Fruit fly (Drosophila melanogaster) whole organism, embryonic: Measurements from ENCODE around the gene Prim2.
A peak's percentile ranks its signal among the peaks of the same experiment; 100 is the strongest.

Experiments used
- Awh ChIP-seq: fragments of 200-800 bp; sonication (Bioruptor generic); IDR thresholded peaks from 2 replicates; pipeline ENCODE4, ENCODE4 v1.3.6; 2022; ENCODE audit warnings: missing biosample characterization, missing genetic modification characterization
- BEAF-32 ChIP-seq: fragments of 200-800 bp; sonication (Bioruptor generic); optimal IDR thresholded peaks from 3 replicates; lab custom pipeline; 2017; ENCODE audit warnings: missing biosample characterization, missing genetic modification characterization, mild to moderate bottlenecking, moderate library complexity, missing genetic modification reagents
- C15 ChIP-seq: fragments of 200-800 bp; sonication (Bioruptor generic); IDR thresholded peaks from 3 replicates; pipeline ENCODE4 v1.3.6; 2022; ENCODE audit warnings: missing biosample characterization, missing genetic modification characterization
- CG10209 ChIP-seq: fragments of 200-800 bp; sonication (Bioruptor generic); optimal IDR thresholded peaks from 3 replicates; lab custom pipeline; 2017; ENCODE audit warnings: missing biosample characterization, mild to moderate bottlenecking, missing genetic modification characterization, missing genetic modification reagents
- CG10274 ChIP-seq: fragments of 200-800 bp; sonication (Bioruptor generic); optimal IDR thresholded peaks from 3 replicates; lab custom pipeline; 2017; ENCODE audit warnings: missing biosample characterization, mild to moderate bottlenecking, missing genetic modification characterization
- CG10366 ChIP-seq: fragments of 200-800 bp; sonication (Bioruptor generic); IDR thresholded peaks from 2 replicates; pipeline ENCODE4 v1.3.6; 2022; ENCODE audit warnings: missing biosample characterization, missing genetic modification characterization
- CG10431 ChIP-seq: fragments of 200-800 bp; sonication (Bioruptor generic); optimal IDR thresholded peaks from 3 replicates; lab custom pipeline; 2018; ENCODE audit warnings: missing biosample characterization, mild to moderate bottlenecking, missing genetic modification characterization
- CG11696 ChIP-seq: fragments of 200-800 bp; sonication (Bioruptor generic); IDR thresholded peaks from 2 replicates; pipeline ENCODE4 v1.3.6; 2022; ENCODE audit warnings: missing biosample characterization, missing genetic modification characterization
- CG12071 ChIP-seq: fragments of 200-800 bp; sonication (Bioruptor generic); optimal IDR thresholded peaks from 3 replicates; lab custom pipeline; 2018; ENCODE audit warnings: missing biosample characterization, mild to moderate bottlenecking, missing genetic modification characterization
- CG13424 ChIP-seq: fragments of 200-800 bp; sonication (Bioruptor generic); optimal IDR thresholded peaks from 2 replicates; lab custom pipeline; 2019; ENCODE audit warnings: missing biosample characterization, mild to moderate bottlenecking, missing genetic modification characterization, moderate library complexity
- CG13775 ChIP-seq: fragments of 200-800 bp; sonication (Bioruptor generic); optimal IDR thresholded peaks from 3 replicates; lab custom pipeline; 2017; ENCODE audit warnings: missing biosample characterization, mild to moderate bottlenecking, missing genetic modification characterization
- CG14050 ChIP-seq: fragments of 200-800 bp; sonication (Bioruptor generic); IDR thresholded peaks from 3 replicates; pipeline ENCODE4 v1.3.6; 2022; ENCODE audit warnings: missing biosample characterization, missing genetic modification characterization
- CG1529 ChIP-seq: fragments of 200-800 bp; sonication (Bioruptor generic); optimal IDR thresholded peaks from 3 replicates; lab custom pipeline; 2018; ENCODE audit warnings: missing biosample characterization, missing genetic modification characterization
- CG16779 ChIP-seq: fragments of 200-800 bp; sonication (Bioruptor generic); IDR thresholded peaks from 2 replicates; pipeline ENCODE4 v1.3.6; 2022; ENCODE audit warnings: missing biosample characterization, missing genetic modification characterization
- CG16863 ChIP-seq: fragments of 200-800 bp; sonication (Bioruptor generic); optimal IDR thresholded peaks from 3 replicates; lab custom pipeline; 2016; ENCODE audit warnings: missing biosample characterization, missing genetic modification characterization
- CG2129 ChIP-seq: fragments of 200-800 bp; sonication (Bioruptor generic); IDR thresholded peaks from 2 replicates; pipeline ENCODE4 v1.3.6; 2022; ENCODE audit warnings: missing biosample characterization, missing genetic modification characterization; ENCODE audit not compliant: partially characterized antibody
- CG34224 ChIP-seq: fragments of 200-800 bp; sonication (Bioruptor generic); IDR thresholded peaks from 3 replicates; pipeline ENCODE4 v1.3.6; 2022; ENCODE audit warnings: missing biosample characterization, missing genetic modification characterization; ENCODE audit not compliant: partially characterized antibody
- CG42726 ChIP-seq: fragments of 200-800 bp; sonication (Bioruptor generic); IDR thresholded peaks from 2 replicates; pipeline ENCODE4 v1.3.6; 2022; ENCODE audit warnings: missing biosample characterization, missing genetic modification characterization; ENCODE audit not compliant: partially characterized antibody
- CG6765 ChIP-seq: fragments of 200-800 bp; sonication (Bioruptor generic); optimal IDR thresholded peaks from 3 replicates; lab custom pipeline; 2017; ENCODE audit warnings: missing biosample characterization, mild to moderate bottlenecking, missing genetic modification characterization
- CG7271 ChIP-seq: fragments of 200-800 bp; sonication (Bioruptor generic); optimal IDR thresholded peaks from 2 replicates; lab custom pipeline; 2018; ENCODE audit warnings: missing biosample characterization, mild to moderate bottlenecking, missing genetic modification characterization, moderate library complexity
- CG8478 ChIP-seq: fragments of >200 bp; optimal IDR thresholded peaks from 2 replicates; lab custom pipeline; 2018
- CG9609 ChIP-seq: fragments of 200-800 bp; sonication (Bioruptor generic); optimal IDR thresholded peaks from 3 replicates; lab custom pipeline; 2016; ENCODE audit warnings: missing biosample characterization, missing genetic modification characterization
- CHES-1-like ChIP-seq: fragments of 200-800 bp; sonication (Bioruptor generic); optimal IDR thresholded peaks from 2 replicates; lab custom pipeline; 2016; ENCODE audit warnings: missing biosample characterization, missing genetic modification characterization
- D19B ChIP-seq: fragments of 200-800 bp; sonication (Bioruptor generic); optimal IDR thresholded peaks from 2 replicates; lab custom pipeline; 2017; ENCODE audit warnings: missing biosample characterization, mild to moderate bottlenecking, missing genetic modification characterization
- Dip2 ChIP-seq: fragments of 200-800 bp; sonication (Bioruptor generic); IDR thresholded peaks from 2 replicates; pipeline ENCODE4 v1.3.6; 2022; ENCODE audit warnings: missing biosample characterization, missing genetic modification characterization
- Elba2 ChIP-seq: fragments of 200-800 bp; sonication (Bioruptor generic); optimal IDR thresholded peaks from 3 replicates; lab custom pipeline; 2016; ENCODE audit warnings: missing biosample characterization, missing genetic modification characterization
- H2.0 ChIP-seq: fragments of 200-800 bp; sonication (Bioruptor generic); IDR thresholded peaks from 2 replicates; pipeline ENCODE4 v1.3.6; 2022; ENCODE audit warnings: missing biosample characterization, missing genetic modification characterization
- HLH4C ChIP-seq: fragments of 200-800 bp; sonication (Bioruptor generic); IDR thresholded peaks from 3 replicates; pipeline ENCODE4 v1.3.6; 2022; ENCODE audit warnings: missing biosample characterization, missing genetic modification characterization; ENCODE audit not compliant: partially characterized antibody
- Hand ChIP-seq: fragments of 200-800 bp; sonication (Bioruptor generic); optimal IDR thresholded peaks from 2 replicates; lab custom pipeline; 2017; ENCODE audit warnings: mild to moderate bottlenecking, missing biosample characterization, missing genetic modification reagents, missing genetic modification characterization
- Neu2 ChIP-seq: fragments of 200-800 bp; sonication (Bioruptor generic); optimal IDR thresholded peaks from 3 replicates; lab custom pipeline; 2016; ENCODE audit warnings: missing biosample characterization, missing genetic modification characterization, borderline replicate concordance
- Pdp1 ChIP-seq, 2 experiments: fragments of 200-800 bp; sonication (Bioruptor generic); optimal IDR thresholded peaks; 3 replicates each; lab custom pipeline; 2016; ENCODE audit warnings: missing biosample characterization in 2 of 2, missing genetic modification characterization in 2 of 2, mild to moderate bottlenecking in 1 of 2, moderate library complexity in 1 of 2
- Poxn ChIP-seq: fragments of 200-800 bp; sonication (Bioruptor generic); IDR thresholded peaks from 2 replicates; pipeline ENCODE4 v1.3.6; 2022; ENCODE audit warnings: missing biosample characterization, missing genetic modification characterization
- Rfx ChIP-seq: fragments of 200-800 bp; sonication (Bioruptor generic); IDR thresholded peaks from 2 replicates; pipeline ENCODE4 v1.3.6; 2022; ENCODE audit warnings: missing biosample characterization, missing genetic modification characterization
- Sin3A ChIP-seq: fragments of >200 bp; optimal IDR thresholded peaks from 2 replicates; lab custom pipeline; 2018
- cato ChIP-seq: fragments of 200-800 bp; sonication (Bioruptor generic); optimal IDR thresholded peaks from 2 replicates; lab custom pipeline; 2016; ENCODE audit warnings: missing biosample characterization, missing genetic modification characterization, borderline replicate concordance
- dati ChIP-seq: fragments of 200-800 bp; sonication (Bioruptor generic); IDR thresholded peaks from 2 replicates; pipeline ENCODE4 v1.3.6; 2022; ENCODE audit warnings: missing biosample characterization, missing genetic modification characterization
- dpn ChIP-seq, 2 experiments: fragments of 200-800 bp; sonication (Bioruptor generic); optimal IDR thresholded peaks; 3 replicates each; lab custom pipeline; 2016; ENCODE audit warnings: missing biosample characterization in 2 of 2, missing genetic modification characterization in 2 of 2
- ems ChIP-seq: fragments of 200-800 bp; sonication (Bioruptor generic); optimal IDR thresholded peaks from 3 replicates; lab custom pipeline; 2016; ENCODE audit warnings: missing biosample characterization, missing genetic modification characterization
- eve ChIP-seq, 2 experiments: fragments of >200 bp; optimal IDR thresholded peaks; 2 replicates each; lab custom pipeline; 2017; ENCODE audit warnings: missing biosample characterization in 2 of 2, missing genetic modification characterization in 2 of 2
- eyg ChIP-seq: fragments of 200-800 bp; sonication (Bioruptor generic); optimal IDR thresholded peaks from 3 replicates; lab custom pipeline; 2016; ENCODE audit warnings: missing biosample characterization, missing genetic modification characterization
- fd3F ChIP-seq: fragments of 200-800 bp; sonication (Bioruptor generic); optimal IDR thresholded peaks from 2 replicates; lab custom pipeline; 2018; ENCODE audit warnings: missing biosample characterization, mild to moderate bottlenecking, missing genetic modification characterization, moderate library complexity
- gcm2 ChIP-seq: fragments of 200-800 bp; sonication (Bioruptor generic); optimal IDR thresholded peaks from 2 replicates; lab custom pipeline; 2016; ENCODE audit warnings: missing biosample characterization, missing genetic modification characterization
- hth ChIP-seq: fragments of >200 bp; optimal IDR thresholded peaks from 2 replicates; lab custom pipeline; 2017; ENCODE audit warnings: inconsistent platforms
- inv ChIP-seq: fragments of 200-800 bp; sonication (Bioruptor generic); IDR thresholded peaks from 2 replicates; pipeline ENCODE4 v1.3.6; 2022; ENCODE audit warnings: missing biosample characterization, missing genetic modification characterization; ENCODE audit not compliant: partially characterized antibody
- mirr ChIP-seq: fragments of 200-800 bp; sonication (Bioruptor generic); optimal IDR thresholded peaks from 3 replicates; lab custom pipeline; 2018; ENCODE audit warnings: missing biosample characterization, mild to moderate bottlenecking, missing genetic modification characterization
- nom ChIP-seq: fragments of 200-800 bp; sonication (Bioruptor generic); optimal IDR thresholded peaks from 2 replicates; lab custom pipeline; 2017; ENCODE audit warnings: missing biosample characterization, missing genetic modification characterization, mild to moderate bottlenecking, moderate library complexity, missing genetic modification reagents
- sna ChIP-seq: fragments of 200-800 bp; sonication (Bioruptor generic); IDR thresholded peaks from 2 replicates; pipeline ENCODE4 v1.3.6; 2022; ENCODE audit warnings: missing biosample characterization, missing genetic modification characterization; ENCODE audit not compliant: partially characterized antibody
- tap ChIP-seq: fragments of 200-800 bp; optimal IDR thresholded peaks from 3 replicates; lab custom pipeline; 2019; ENCODE audit warnings: missing biosample characterization, mild to moderate bottlenecking, missing genetic modification characterization, moderate library complexity
- vnd ChIP-seq: fragments of 200-800 bp; sonication (Bioruptor generic); IDR thresholded peaks from 3 replicates; pipeline ENCODE4 v1.3.6; 2022; ENCODE audit warnings: missing biosample characterization, missing genetic modification characterization; ENCODE audit not compliant: partially characterized antibody
- wdn ChIP-seq: fragments of 200-800 bp; sonication (Bioruptor generic); IDR thresholded peaks from 2 replicates; pipeline ENCODE4 v1.3.6; 2022; ENCODE audit warnings: missing biosample characterization, missing genetic modification characterization
- zen ChIP-seq: fragments of 200-800 bp; sonication (Bioruptor generic); optimal IDR thresholded peaks from 3 replicates; lab custom pipeline; 2018; ENCODE audit warnings: missing biosample characterization, mild to moderate bottlenecking, missing genetic modification characterization, moderate library complexity

The Prim2 gene

DNA sequence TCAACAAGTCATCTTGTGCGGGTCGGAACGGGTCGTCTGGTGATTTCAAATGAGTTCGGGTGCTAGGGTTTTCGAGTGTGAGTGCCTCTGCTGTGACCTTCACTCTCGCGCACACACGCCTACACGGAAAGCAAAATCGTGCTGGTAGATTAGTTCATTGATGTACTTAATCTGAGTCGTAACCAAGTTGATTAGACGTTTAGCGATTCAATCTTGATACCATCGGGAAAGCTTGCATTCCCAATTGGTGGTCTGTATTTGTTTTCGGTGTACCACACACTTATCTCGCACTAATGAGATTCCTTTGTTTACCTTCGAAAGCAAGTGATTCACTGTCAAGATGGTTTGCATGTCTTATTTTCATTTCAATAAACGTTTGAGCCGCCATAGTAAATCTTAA is 27.6 kb upstream of the Prim2 start (continued):
- TF ChIP-seq CG13775 (GFP tag; lab: Kevin White, UChicago) (no peak), CG14050 (no peak), Pdp1 (GFP tag; optimal IDR thresholded peaks at IDR 0.05; lab: Kevin White, UChicago) (peak in 1 of 2 experiments; percentile 56), wdn (peak; percentile 54; the same call in 1 of the 2 replicates), H2.0 (GFP tag; lab: Robert Waterston, UW) (peak; percentile 50), CG16779 (GFP tag; lab: Robert Waterston, UW) (no peak), cato (GFP tag; lab: Kevin White, UChicago) (no peak), CG13424 (tag; lab: Kevin White, UChicago) (peak; percentile 29), CG10366 (peak; percentile 13; the same call in 1 of the 2 replicates), CG1529 (GFP tag; lab: Kevin White, UChicago) (no peak), Dip2 (GFP tag; lab: Robert Waterston, UW) (no peak), CG2129 (no peak), ems (GFP tag; lab: Kevin White, UChicago) (peak; percentile 46), D19B (no peak), CG10209 (GFP tag; lab: Kevin White, UChicago) (peak; percentile 28), CG16863 (GFP tag; lab: Kevin White, UChicago) (no peak), CG34224 (no peak), eve (GFP tag; optimal IDR thresholded peaks at IDR 0.05; lab: Kevin White, UChicago) (no peak), nom (GFP tag; lab: Kevin White, UChicago) (no peak), vnd (GFP tag; lab: Robert Waterston, UW) (no peak), sna (GFP tag; lab: Robert Waterston, UW) (no peak), mirr (GFP tag; lab: Kevin White, UChicago) (no peak), CG12071 (GFP tag; lab: Kevin White, UChicago) (peak; percentile 18), CHES-1-like (GFP tag; lab: Kevin White, UChicago) (peak; percentile 36), HLH4C (GFP tag; lab: Robert Waterston, UW) (no peak), CG7271 (tag; lab: Kevin White, UChicago) (no peak), Neu2 (GFP tag; lab: Kevin White, UChicago) (no peak), Awh (GFP tag; lab: Robert Waterston, UW) (0 out of 2 replicates have a peak, but pooled peaks have one; percentile 32), dpn (GFP tag; optimal IDR thresholded peaks at IDR 0.05; lab: Kevin White, UChicago) (peak; percentile 20 to 60), dati (GFP tag; lab: Robert Waterston, UW) (no peak), gcm2 (GFP tag; lab: Kevin White, UChicago) (no peak), tap (tag; lab: Kevin White, UChicago) (no peak), inv (GFP tag; lab: Robert Waterston, UW) (no peak), CG9609 (GFP tag; lab: Kevin White, UChicago) (peak; percentile 36), Elba2 (GFP tag; lab: Kevin White, UChicago) (no peak), Rfx (peak; percentile 68), Hand (GFP tag; lab: Kevin White, UChicago) (no peak), eyg (no peak), hth (lab: Kevin White, UChicago) (no peak), CG10431 (GFP tag; lab: Kevin White, UChicago) (no peak), Poxn (GFP tag; lab: Robert Waterston, UW) (no peak), fd3F (GFP tag; lab: Kevin White, UChicago) (peak; percentile 28), CG8478 (lab: Kevin White, UChicago) (no peak), CG10274 (GFP tag; lab: Kevin White, UChicago) (no peak), CG11696 (no peak), C15 (GFP tag; lab: Robert Waterston, UW) (no peak), CG6765 (GFP tag; lab: Kevin White, UChicago) (no peak), BEAF-32 (GFP tag; lab: Kevin White, UChicago) (no peak), CG42726 (GFP tag; lab: Robert Waterston, UW) (no peak), Sin3A (lab: Kevin White, UChicago) (no peak), zen (tag; lab: Kevin White, UChicago) (no peak)
